Worm (Caenorhabditis elegans) whole organism, L4 larva: ENCODE data around the gene T16G12.12.
"Not testable (repeated sequence)": the region's sequence is repeated elsewhere in the genome, so short reads cannot be mapped to it uniquely, and the experiment has no call there.

Source experiments
- F37D6.2 ChIP-seq: sonication (generic microtip); optimal IDR thresholded peaks from 2 replicates; lab custom pipeline; 2016; ENCODE audit warnings: mild to moderate bottlenecking, missing genetic modification characterization, missing compliant biosample characterization
- T20F7.1 ChIP-seq: fragments of 200-800 bp; sonication (Bioruptor generic); optimal IDR thresholded peaks from 2 replicates; lab custom pipeline; 2018; ENCODE audit warnings: mild to moderate bottlenecking, missing genetic modification characterization, missing compliant biosample characterization
- T26A8.4 ChIP-seq: fragments of 200-800 bp; sonication (Bioruptor generic); IDR thresholded peaks from 2 replicates; pipeline ENCODE4 v1.3.6; 2022; ENCODE audit warnings: missing genetic modification characterization, missing compliant biosample characterization
- Y5F2A.4 ChIP-seq: fragments of 200-800 bp; sonication (Bioruptor generic); optimal IDR thresholded peaks from 2 replicates; lab custom pipeline; 2018; ENCODE audit warnings: mild to moderate bottlenecking, missing genetic modification characterization, missing compliant biosample characterization
- Y75B8A.6 ChIP-seq: fragments of 200-800 bp; sonication (Bioruptor generic); IDR thresholded peaks from 2 replicates; pipeline ENCODE4 v1.3.6; 2022; ENCODE audit warnings: missing genetic modification reagents, missing genetic modification characterization, missing compliant biosample characterization
- ZK546.5 ChIP-seq, 2 experiments: sonication (generic microtip); optimal IDR thresholded peaks; 2 replicates each; lab custom pipeline; 2017; ENCODE audit warnings: missing biosample characterization in 2 of 2, missing genetic modification characterization in 2 of 2
- attf-4 ChIP-seq: sonication (generic microtip); optimal IDR thresholded peaks from 3 replicates; lab custom pipeline; 2017; ENCODE audit warnings: missing biosample characterization, missing genetic modification characterization
- ceh-28 ChIP-seq: fragments of 150-350 bp; optimal IDR thresholded peaks from 2 replicates; lab custom pipeline; 2014; ENCODE audit warnings: missing biosample characterization, missing genetic modification reagents, missing genetic modification characterization
- ceh-44 ChIP-seq: fragments of 200-800 bp; sonication (Bioruptor generic); IDR thresholded peaks from 2 replicates; pipeline ENCODE4 v1.3.6; 2022; ENCODE audit warnings: missing genetic modification reagents, missing genetic modification characterization, missing compliant biosample characterization
- ceh-62 ChIP-seq: sonication (generic microtip); optimal IDR thresholded peaks from 2 replicates; lab custom pipeline; 2017; ENCODE audit warnings: missing biosample characterization, missing genetic modification characterization
- dmd-6 ChIP-seq: fragments of 200-800 bp; sonication (Bioruptor generic); IDR thresholded peaks from 2 replicates; pipeline ENCODE4 v1.3.6; 2022; ENCODE audit warnings: missing genetic modification reagents, missing genetic modification characterization, missing compliant biosample characterization
- egl-27 ChIP-seq: sonication (generic microtip); optimal IDR thresholded peaks from 3 replicates; lab custom pipeline; 2017; ENCODE audit warnings: missing biosample characterization, missing genetic modification reagents, missing genetic modification characterization
- hif-1 ChIP-seq, 2 experiments: sonication (generic microtip); optimal IDR thresholded peaks; 2 replicates each; lab custom pipeline; 2016 to 2017; ENCODE audit warnings: missing compliant biosample characterization in 2 of 2, missing genetic modification characterization in 2 of 2, missing genetic modification reagents in 2 of 2, missing genotype in 2 of 2, mild to moderate bottlenecking in 1 of 2
- hlh-11 ChIP-seq: fragments of 200-800 bp; sonication (Bioruptor generic); optimal IDR thresholded peaks from 2 replicates; lab custom pipeline; 2018; ENCODE audit warnings: mild to moderate bottlenecking, missing genetic modification characterization, missing compliant biosample characterization
- hmg-1.1 ChIP-seq: fragments of 200-800 bp; sonication (Bioruptor generic); IDR thresholded peaks from 2 replicates; pipeline ENCODE4 v1.3.6; 2022; ENCODE audit warnings: missing genetic modification reagents, missing genetic modification characterization, missing compliant biosample characterization
- jun-1 ChIP-seq: fragments of 150-350 bp; optimal IDR thresholded peaks from 2 replicates; lab custom pipeline; 2014; ENCODE audit warnings: missing biosample characterization, missing genetic modification reagents, missing genetic modification characterization
- lim-7 ChIP-seq: fragments of 200-800 bp; sonication (Bioruptor generic); IDR thresholded peaks from 2 replicates; pipeline ENCODE4 v1.3.6; 2022; ENCODE audit warnings: missing genetic modification characterization, missing compliant biosample characterization
- lin-13 ChIP-seq: fragments of 150-350 bp; optimal IDR thresholded peaks from 2 replicates; lab custom pipeline; 2014; ENCODE audit warnings: missing biosample characterization, missing genetic modification reagents, missing genetic modification characterization
- lin-38 ChIP-seq: fragments of 200-800 bp; sonication (Bioruptor generic); IDR thresholded peaks from 2 replicates; pipeline ENCODE4 v1.3.6; 2022; ENCODE audit warnings: missing genetic modification reagents, missing genetic modification characterization, missing compliant biosample characterization
- lin-39 ChIP-seq: fragments of 150-350 bp; optimal IDR thresholded peaks from 2 replicates; lab custom pipeline; 2014; ENCODE audit warnings: missing biosample characterization, missing genetic modification reagents, missing genetic modification characterization
- mep-1 ChIP-seq: fragments of 150-350 bp; sonication (generic microtip); optimal IDR thresholded peaks from 3 replicates; lab custom pipeline; 2014; ENCODE audit warnings: missing biosample characterization, missing genetic modification characterization
- mxl-3 ChIP-seq: fragments of 200-800 bp; sonication (Bioruptor generic); optimal IDR thresholded peaks from 2 replicates; lab custom pipeline; 2018; ENCODE audit warnings: mild to moderate bottlenecking, missing genetic modification characterization, missing compliant biosample characterization
- nhr-28 ChIP-seq: fragments of 150-350 bp; optimal IDR thresholded peaks from 2 replicates; lab custom pipeline; 2014; ENCODE audit warnings: missing biosample characterization, missing genetic modification characterization
- nhr-42 ChIP-seq: fragments of 200-800 bp; sonication (Bioruptor generic); IDR thresholded peaks from 2 replicates; pipeline ENCODE4 v1.3.6; 2022; ENCODE audit warnings: missing genetic modification characterization, missing compliant biosample characterization
- php-3 ChIP-seq: fragments of 200-800 bp; sonication (Bioruptor generic); IDR thresholded peaks from 2 replicates; pipeline ENCODE4 v1.3.6; 2022; ENCODE audit warnings: missing genetic modification reagents, missing genetic modification characterization, missing compliant biosample characterization
- pqm-1 ChIP-seq: sonication (generic microtip); optimal IDR thresholded peaks from 2 replicates; lab custom pipeline; 2017; ENCODE audit warnings: missing biosample characterization, missing genetic modification characterization
- sdz-12 ChIP-seq: fragments of 200-800 bp; sonication (Bioruptor generic); optimal IDR thresholded peaks from 2 replicates; lab custom pipeline; 2018; ENCODE audit warnings: mild to moderate bottlenecking, missing genetic modification characterization, missing compliant biosample characterization
- set-16 ChIP-seq: fragments of 200-800 bp; sonication (Bioruptor generic); IDR thresholded peaks from 2 replicates; pipeline ENCODE4 v1.3.6; 2022; ENCODE audit warnings: missing genetic modification reagents, missing genetic modification characterization, missing compliant biosample characterization
- spr-1 ChIP-seq: sonication (generic microtip); optimal IDR thresholded peaks from 2 replicates; lab custom pipeline; 2016; ENCODE audit warnings: mild to moderate bottlenecking, missing genetic modification characterization, missing compliant biosample characterization
- spr-3 ChIP-seq: fragments of 200-800 bp; sonication (Bioruptor generic); optimal IDR thresholded peaks from 2 replicates; lab custom pipeline; 2018; ENCODE audit warnings: mild to moderate bottlenecking, missing genetic modification characterization, missing compliant biosample characterization
- tra-1 ChIP-seq: fragments of 200-800 bp; sonication (Bioruptor generic); IDR thresholded peaks from 2 replicates; pipeline ENCODE4 v1.3.6; 2022; ENCODE audit warnings: missing genetic modification reagents, missing genetic modification characterization, missing compliant biosample characterization
- unc-39 ChIP-seq: sonication (generic microtip); optimal IDR thresholded peaks from 2 replicates; lab custom pipeline; 2017; ENCODE audit warnings: missing biosample characterization, missing genetic modification characterization
- unc-62 ChIP-seq, 3 experiments: fragments of 150-350 bp in 1 of 3; sonication (generic microtip); optimal IDR thresholded peaks in 2 of 3; peaks in 1 of 3; 1 replicate in 1 of 3; 2 replicates in 2 of 3; lab custom pipeline; 2014 to 2017; ENCODE audit warnings: missing biosample characterization in 3 of 3, missing genetic modification characterization in 3 of 3, missing genetic modification reagents in 3 of 3, missing genotype in 1 of 3
- zfp-3 ChIP-seq: fragments of 200-800 bp; sonication (Bioruptor generic); conservative IDR thresholded peaks from 2 replicates; pipeline ENCODE4 v1.3.6; 2022; ENCODE audit warnings: missing genetic modification reagents, missing genetic modification characterization, missing compliant biosample characterization
- zip-11 ChIP-seq: fragments of 200-800 bp; sonication (Bioruptor generic); IDR thresholded peaks from 2 replicates; pipeline ENCODE4 v1.3.6; 2022; ENCODE audit warnings: missing genetic modification characterization, missing compliant biosample characterization
- zip-2 ChIP-seq: fragments of 150-350 bp; optimal IDR thresholded peaks from 2 replicates; lab custom pipeline; 2014; ENCODE audit warnings: missing biosample characterization, missing genetic modification characterization

The T16G12.12 gene

DNA sequence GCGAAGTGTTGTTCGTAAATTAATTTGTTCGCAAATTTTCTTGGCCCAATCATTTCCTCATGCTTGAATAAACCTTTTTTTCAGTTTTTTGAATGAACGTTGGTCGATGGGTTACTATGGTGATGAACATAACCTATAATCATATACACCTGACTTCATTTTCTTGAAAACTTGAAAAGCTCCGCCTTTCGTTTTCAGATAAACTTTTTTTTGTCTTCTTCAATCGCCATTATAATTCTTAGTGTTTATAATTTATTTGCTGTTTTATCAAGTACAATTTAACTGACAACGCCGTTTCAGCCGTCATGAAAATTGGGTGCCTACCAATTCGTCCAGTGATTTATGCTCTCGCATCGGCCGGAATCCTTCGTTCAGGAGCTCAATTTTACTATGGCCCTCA, 16.3 kb upstream of the T16G12.12 start, which contains the start of gene M04D8.7:
Gene M04D8.7, plus strand, starts transcription at position 301 of the 400 bp plus-strand sequence.
- TF ChIP-seq unc-62 (GFP tag; optimal IDR thresholded peaks at IDR 0.05 in 1 of 2; lab: Kevin White, UChicago): peak in 1 of 2 experiments; percentile 41
- TF ChIP-seq unc-62 (tag; optimal IDR thresholded peaks at IDR 0.05; lab: Kevin White, UChicago): no peak
- no peak for TF ChIP-seq attf-4 (tag; lab: Kevin White, UChicago)

DNA sequence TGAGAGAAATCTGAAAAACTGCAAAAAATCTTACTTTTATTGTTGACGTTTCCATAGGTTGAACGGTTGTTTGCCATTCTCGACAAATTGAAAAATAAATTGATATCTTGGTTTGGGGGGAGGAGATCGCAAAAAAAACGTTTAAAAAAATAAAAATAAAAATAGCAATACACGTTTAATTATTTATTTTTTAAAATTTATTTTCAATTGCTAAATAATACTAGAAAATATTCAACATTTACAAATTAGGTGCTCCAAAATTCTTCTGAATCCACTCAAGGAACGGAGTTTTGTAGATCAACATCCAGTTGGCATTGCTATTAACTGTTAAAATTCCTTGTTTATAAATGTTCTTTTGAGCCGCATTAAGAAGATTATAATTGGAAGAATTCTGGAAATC, 13.4 kb upstream of the T16G12.12 start, which contains the start of gene T16G12.7:
Gene T16G12.7, minus strand, starts transcription at position 101 of the 400 bp plus-strand sequence.
- no peak for TF ChIP-seq zip-2
- no peak for TF ChIP-seq nhr-42 (GFP tag; lab: Robert Waterston, UW)
- TF ChIP-seq sdz-12 (GFP tag; lab: Kevin White, UChicago): no peak
- TF ChIP-seq ceh-44: no peak

DNA sequence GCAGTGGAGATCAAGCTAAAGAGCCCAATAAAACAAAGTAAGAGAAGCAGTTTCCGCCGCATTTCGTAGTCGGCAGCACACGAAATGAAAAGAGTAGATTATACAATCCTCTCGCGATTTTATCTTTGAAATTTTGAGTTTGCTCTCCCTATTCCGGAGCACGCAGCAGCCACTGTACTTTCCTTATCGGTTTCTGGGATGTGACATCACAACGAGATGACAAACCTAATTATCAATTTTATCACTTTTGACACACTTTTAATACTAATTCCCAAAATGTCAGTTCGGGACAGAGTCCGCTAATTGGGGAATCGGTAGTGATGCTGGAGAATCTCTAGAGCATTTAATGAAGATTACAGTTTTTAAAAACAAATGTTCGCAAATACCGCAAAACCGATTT, 3.7 kb upstream of the T16G12.12 start, which contains the start of gene T16G12.1:
Gene T16G12.1, minus strand, starts transcription at position 176 of the 400 bp plus-strand sequence.
- no peak for TF ChIP-seq zip-2
- peak; percentile 39; the same call in 1 of the 2 replicates for TF ChIP-seq tra-1 (GFP tag; lab: Robert Waterston, UW)
- peak; percentile 68 for TF ChIP-seq pqm-1 (tag; lab: Kevin White, UChicago)
- TF ChIP-seq jun-1 (tag; lab: Kevin White, UChicago): no peak
- TF ChIP-seq spr-3: no peak
- peak; percentile 70 for TF ChIP-seq dmd-6 (GFP tag; lab: Robert Waterston, UW)
- no peak for TF ChIP-seq ceh-28 (tag; lab: Kevin White, UChicago)
- no peak for TF ChIP-seq lim-7 (GFP tag; lab: Robert Waterston, UW)
- TF ChIP-seq F37D6.2 (tag; lab: Kevin White, UChicago): no peak
- no peak for TF ChIP-seq php-3 (GFP tag; lab: Robert Waterston, UW)
- no peak for TF ChIP-seq hif-1 (tag; optimal IDR thresholded peaks at IDR 0.05; lab: Kevin White, UChicago)
- no peak for TF ChIP-seq lin-13 (GFP tag; lab: Kevin White, UChicago)
- no peak for TF ChIP-seq mxl-3
- TF ChIP-seq hlh-11 (tag; lab: Kevin White, UChicago): peak; percentile 42
- no peak for TF ChIP-seq zip-11 (GFP tag; lab: Robert Waterston, UW)
- TF ChIP-seq nhr-28 (tag; lab: Kevin White, UChicago): peak; percentile 64

DNA sequence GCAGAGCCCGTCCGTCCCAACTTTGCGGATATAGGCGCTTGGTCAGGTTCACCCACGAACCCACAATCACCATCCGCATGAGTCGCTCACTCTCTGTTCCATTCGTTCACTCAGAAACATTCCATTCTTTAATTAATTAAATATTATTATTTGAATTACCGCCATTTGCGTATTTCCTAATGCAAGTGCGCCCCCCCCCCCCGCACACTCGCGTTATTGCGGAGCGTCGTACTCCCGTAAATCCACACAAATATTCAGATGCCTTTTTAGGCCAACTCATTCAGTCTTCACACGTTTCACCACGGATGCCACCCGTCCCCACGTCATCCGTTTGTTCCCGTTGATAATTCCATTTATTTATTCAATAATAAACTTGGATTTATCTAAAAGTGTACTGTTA, 3.1 kb upstream of the T16G12.12 start, which contains the start of gene T16G12.3:
Gene T16G12.3, plus strand, starts transcription at position 301 of the 400 bp plus-strand sequence.
- not testable (repeated sequence) for TF ChIP-seq T26A8.4; zip-11 (GFP tag; lab: Robert Waterston, UW); mep-1 (tag; lab: Kevin White, UChicago)

DNA sequence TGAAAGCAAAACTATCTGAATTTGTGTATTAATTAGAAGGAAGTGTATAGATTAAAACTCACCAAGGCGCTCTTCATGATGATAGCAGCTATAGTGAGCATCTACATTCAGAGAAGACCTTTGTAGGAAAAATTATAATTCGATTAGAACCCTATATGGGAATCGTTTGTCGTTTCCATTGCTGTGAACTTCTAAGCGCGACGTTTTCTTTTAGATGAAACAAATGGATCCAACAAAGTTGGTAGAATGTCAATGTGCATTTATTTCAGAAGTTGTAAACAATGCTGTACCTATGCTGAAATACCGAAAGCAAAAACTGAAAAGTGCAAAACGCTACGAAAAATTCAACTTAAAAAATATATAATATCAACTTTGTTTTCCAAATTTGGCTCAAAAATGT, 2.6 kb downstream of the T16G12.12 start, which contains the start of gene T16G12.10:
Gene T16G12.10, minus strand, starts transcription at position 101 of the 400 bp plus-strand sequence.
- no peak for TF ChIP-seq lim-7 (GFP tag; lab: Robert Waterston, UW)
- TF ChIP-seq Y5F2A.4 (GFP tag; lab: Kevin White, UChicago): no peak
- no peak for TF ChIP-seq spr-1
- no peak for TF ChIP-seq lin-39 (tag; lab: Kevin White, UChicago)
- TF ChIP-seq zfp-3 (GFP tag; lab: Robert Waterston, UW): no peak
- TF ChIP-seq egl-27 (tag; lab: Kevin White, UChicago): no peak
- no peak for TF ChIP-seq ceh-28 (tag; lab: Kevin White, UChicago)
- TF ChIP-seq ceh-44: no peak
- no peak for TF ChIP-seq unc-39 (tag; lab: Kevin White, UChicago)
- TF ChIP-seq T20F7.1 (GFP tag; lab: Kevin White, UChicago): no peak
- no peak for TF ChIP-seq hlh-11 (tag; lab: Kevin White, UChicago)
- no peak for TF ChIP-seq hmg-1.1 (GFP tag; lab: Robert Waterston, UW)
- no peak for TF ChIP-seq ceh-62 (tag; lab: Kevin White, UChicago)
- TF ChIP-seq Y75B8A.6 (GFP tag; lab: Robert Waterston, UW): no peak
- no peak for TF ChIP-seq set-16 (GFP tag; lab: Robert Waterston, UW)
- TF ChIP-seq lin-38 (GFP tag; lab: Robert Waterston, UW): no peak
- TF ChIP-seq ZK546.5 (tag; optimal IDR thresholded peaks at IDR 0.05; lab: Kevin White, UChicago): no peak
